Worm (Caenorhabditis elegans) whole organism, L4/young adult: ENCODE measurements around the gene F54B11.10.

Source experiments
- W03F9.2 ChIP-seq: fragments of 150-350 bp; optimal IDR thresholded peaks from 2 replicates; lab custom pipeline; 2014; ENCODE audit warnings: missing biosample characterization, missing genetic modification characterization
- dao-5 ChIP-seq: sonication (generic microtip); optimal IDR thresholded peaks from 2 replicates; lab custom pipeline; 2016; ENCODE audit warnings: missing genotype, missing genetic modification characterization, moderate library complexity, missing compliant biosample characterization
- him-1 ChIP-seq: sonication (generic microtip); optimal IDR thresholded peaks from 2 replicates; lab custom pipeline; 2016; ENCODE audit warnings: missing genotype, missing genetic modification reagents, missing genetic modification characterization, missing compliant biosample characterization

- TF ChIP-seq W03F9.2 (no peak), him-1 (tag; lab: Kevin White, UChicago) (no peak), dao-5 (no peak)
Observed at ce11 chrX:13558667-13559066, 23.3 kb upstream of the F54B11.10 start.
